Fruit fly (Drosophila melanogaster): ENCODE measurements around the gene CG42525.

- TF ChIP-seq Sin3A (optimal IDR thresholded peaks at IDR 0.05) = no peak
- no peak for TF ChIP-seq psq (optimal IDR thresholded peaks at IDR 0.05)
- TF ChIP-seq h (optimal IDR thresholded peaks at IDR 0.05) = no peak
Observed at dm6 chr3L:3218859-3219258, 29.3 kb upstream of the CG42525 start, which contains the start of the genes hob and nSMase.

Measured in Kc167 (cell line).